Fruit fly (Drosophila melanogaster) whole organism, embryonic: Measurements from ENCODE around the gene Sil1.

Experiments used
- Abd-B ChIP-seq: fragments of 200-800 bp; sonication (Bioruptor generic); optimal IDR thresholded peaks from 2 replicates; lab custom pipeline; 2018; ENCODE audit warnings: missing biosample characterization, mild to moderate bottlenecking, missing genetic modification characterization, moderate library complexity
- Aef1 ChIP-seq: fragments of 200-800 bp; sonication (Bioruptor generic); IDR thresholded peaks from 3 replicates; pipeline ENCODE4 v1.3.6; 2022; ENCODE audit warnings: missing biosample characterization, missing genetic modification characterization
- BEAF-32 ChIP-seq: fragments of 200-800 bp; sonication (Bioruptor generic); optimal IDR thresholded peaks from 3 replicates; lab custom pipeline; 2017; ENCODE audit warnings: missing biosample characterization, missing genetic modification characterization, mild to moderate bottlenecking, moderate library complexity, missing genetic modification reagents
- CG10209 ChIP-seq: fragments of 200-800 bp; sonication (Bioruptor generic); optimal IDR thresholded peaks from 3 replicates; lab custom pipeline; 2017; ENCODE audit warnings: missing biosample characterization, mild to moderate bottlenecking, missing genetic modification characterization, missing genetic modification reagents
- CG1024 ChIP-seq: fragments of 200-800 bp; sonication (Bioruptor generic); IDR thresholded peaks from 2 replicates; pipeline ENCODE4 v1.3.6; 2022; ENCODE audit warnings: missing biosample characterization, missing genetic modification characterization
- CG13424 ChIP-seq: fragments of 200-800 bp; sonication (Bioruptor generic); optimal IDR thresholded peaks from 2 replicates; lab custom pipeline; 2019; ENCODE audit warnings: missing biosample characterization, mild to moderate bottlenecking, missing genetic modification characterization, moderate library complexity
- CG14014 ChIP-seq: fragments of 200-800 bp; sonication (Bioruptor generic); IDR thresholded peaks from 2 replicates; pipeline ENCODE4 v1.3.6; 2022; ENCODE audit warnings: missing biosample characterization, missing genetic modification characterization
- CG1602 ChIP-seq: fragments of 200-800 bp; sonication (Bioruptor generic); optimal IDR thresholded peaks from 3 replicates; lab custom pipeline; 2016; ENCODE audit warnings: missing biosample characterization, missing genetic modification characterization
- CG17186 ChIP-seq: fragments of 200-800 bp; sonication (Bioruptor generic); optimal IDR thresholded peaks from 3 replicates; lab custom pipeline; 2017; ENCODE audit warnings: missing biosample characterization, missing genetic modification reagents, missing genetic modification characterization
- CG17802 ChIP-seq: fragments of 200-800 bp; sonication (Bioruptor generic); optimal IDR thresholded peaks from 2 replicates; lab custom pipeline; 2018; ENCODE audit warnings: missing biosample characterization, mild to moderate bottlenecking, missing genetic modification characterization, moderate library complexity
- CG4282 ChIP-seq: fragments of 200-800 bp; sonication (Bioruptor generic); optimal IDR thresholded peaks from 2 replicates; lab custom pipeline; 2016; ENCODE audit warnings: missing biosample characterization, missing genetic modification characterization
- CG6254 ChIP-seq: fragments of 200-800 bp; sonication (Bioruptor generic); optimal IDR thresholded peaks from 3 replicates; lab custom pipeline; 2017; ENCODE audit warnings: mild to moderate bottlenecking, missing biosample characterization, missing genetic modification reagents, missing genetic modification characterization
- CG6654 ChIP-seq: fragments of 200-800 bp; sonication (Bioruptor generic); optimal IDR thresholded peaks from 2 replicates; lab custom pipeline; 2017; ENCODE audit warnings: missing biosample characterization, mild to moderate bottlenecking, missing genetic modification characterization
- CG6689 ChIP-seq: fragments of 200-800 bp; sonication (Bioruptor generic); IDR thresholded peaks from 2 replicates; pipeline ENCODE4 v1.3.6; 2022; ENCODE audit warnings: missing biosample characterization, missing genetic modification characterization
- CG8478 ChIP-seq: fragments of >200 bp; optimal IDR thresholded peaks from 2 replicates; lab custom pipeline; 2018
- CG9797 ChIP-seq: fragments of 200-800 bp; sonication (Bioruptor generic); optimal IDR thresholded peaks from 3 replicates; lab custom pipeline; 2018; ENCODE audit warnings: missing biosample characterization, mild to moderate bottlenecking, missing genetic modification characterization
- CG9876 ChIP-seq: fragments of 200-800 bp; sonication (Bioruptor generic); optimal IDR thresholded peaks from 2 replicates; lab custom pipeline; 2016; ENCODE audit warnings: missing biosample characterization, missing genetic modification characterization
- CHES-1-like ChIP-seq: fragments of 200-800 bp; sonication (Bioruptor generic); optimal IDR thresholded peaks from 2 replicates; lab custom pipeline; 2016; ENCODE audit warnings: missing biosample characterization, missing genetic modification characterization
- Dfd ChIP-seq, 2 experiments: fragments of >200 bp; optimal IDR thresholded peaks; 2 replicates each; lab custom pipeline; 2017; ENCODE audit warnings: missing biosample characterization in 2 of 2, missing genetic modification characterization in 2 of 2
- Doc3 ChIP-seq: fragments of 200-800 bp; sonication (Bioruptor generic); IDR thresholded peaks from 3 replicates; pipeline ENCODE4 v1.3.6; 2022; ENCODE audit warnings: missing biosample characterization, missing genetic modification characterization; ENCODE audit not compliant: partially characterized antibody
- ERR ChIP-seq: fragments of 200-800 bp; sonication (Bioruptor generic); optimal IDR thresholded peaks from 2 replicates; lab custom pipeline; 2016; ENCODE audit warnings: missing biosample characterization, missing genetic modification characterization
- Eip74EF ChIP-seq, 2 experiments: fragments of 200-800 bp in 1 of 2; fragments of >200 bp in 1 of 2; sonication (Bioruptor generic) in 1 of 2; optimal IDR thresholded peaks; 2 replicates each; lab custom pipeline; 2017 to 2019; ENCODE audit warnings: missing biosample characterization in 2 of 2, missing genetic modification characterization in 2 of 2, mild to moderate bottlenecking in 1 of 2, moderate library complexity in 1 of 2
- Ets97D ChIP-seq: fragments of 200-800 bp; sonication (Bioruptor generic); optimal IDR thresholded peaks from 3 replicates; lab custom pipeline; 2016; ENCODE audit warnings: missing biosample characterization, missing genetic modification characterization
- Hr51 ChIP-seq, 2 experiments: fragments of 200-800 bp; sonication (Bioruptor generic); optimal IDR thresholded peaks; 2 replicates in 1 of 2; 3 replicates in 1 of 2; lab custom pipeline; 2016 to 2018; ENCODE audit warnings: missing biosample characterization in 2 of 2, missing genetic modification characterization in 2 of 2, mild to moderate bottlenecking in 1 of 2, moderate library complexity in 1 of 2
- Kr ChIP-seq: fragments of 200-800 bp; sonication (Bioruptor generic); optimal IDR thresholded peaks from 2 replicates; lab custom pipeline; 2017; ENCODE audit warnings: missing biosample characterization, mild to moderate bottlenecking, missing genetic modification characterization
- Lhr ChIP-seq: fragments of 200-800 bp; sonication (Bioruptor generic); optimal IDR thresholded peaks from 3 replicates; lab custom pipeline; 2017; ENCODE audit warnings: mild to moderate bottlenecking, missing biosample characterization, missing genetic modification reagents, missing genetic modification characterization
- Lim3 ChIP-seq: fragments of 200-800 bp; sonication (Bioruptor generic); IDR thresholded peaks from 2 replicates; pipeline ENCODE4 v1.3.6; 2022; ENCODE audit warnings: missing biosample characterization, missing genetic modification characterization
- Mes4 ChIP-seq: fragments of 200-800 bp; sonication (Bioruptor generic); optimal IDR thresholded peaks from 2 replicates; lab custom pipeline; 2016; ENCODE audit warnings: missing biosample characterization, missing genetic modification characterization
- NK7.1 ChIP-seq: fragments of 200-800 bp; sonication (Bioruptor generic); optimal IDR thresholded peaks from 3 replicates; lab custom pipeline; 2016; ENCODE audit warnings: missing biosample characterization, missing genetic modification characterization
- Pdp1 ChIP-seq, 2 experiments: fragments of 200-800 bp; sonication (Bioruptor generic); optimal IDR thresholded peaks; 3 replicates each; lab custom pipeline; 2016; ENCODE audit warnings: missing biosample characterization in 2 of 2, missing genetic modification characterization in 2 of 2, mild to moderate bottlenecking in 1 of 2, moderate library complexity in 1 of 2
- Ravus ChIP-seq: fragments of 200-800 bp; sonication (Bioruptor generic); IDR thresholded peaks from 2 replicates; pipeline ENCODE4 v1.3.6; 2022; ENCODE audit warnings: missing biosample characterization, missing genetic modification characterization
- Vsx1 ChIP-seq: fragments of 200-800 bp; sonication (Bioruptor generic); optimal IDR thresholded peaks from 2 replicates; lab custom pipeline; 2017; ENCODE audit warnings: missing biosample characterization, mild to moderate bottlenecking, missing genetic modification characterization, missing genetic modification reagents
- ash1 ChIP-seq: fragments of 200-800 bp; sonication (Bioruptor generic); optimal IDR thresholded peaks from 2 replicates; lab custom pipeline; 2018; ENCODE audit warnings: missing biosample characterization, mild to moderate bottlenecking, missing genetic modification characterization
- bcd ChIP-seq: fragments of 200-800 bp; sonication (Bioruptor generic); optimal IDR thresholded peaks from 2 replicates; lab custom pipeline; 2017; ENCODE audit warnings: missing biosample characterization, mild to moderate bottlenecking, missing genetic modification characterization
- dati ChIP-seq: fragments of 200-800 bp; sonication (Bioruptor generic); IDR thresholded peaks from 2 replicates; pipeline ENCODE4 v1.3.6; 2022; ENCODE audit warnings: missing biosample characterization, missing genetic modification characterization
- dimm ChIP-seq: fragments of 200-800 bp; sonication (Bioruptor generic); IDR thresholded peaks from 2 replicates; pipeline ENCODE4 v1.3.6; 2022; ENCODE audit warnings: missing biosample characterization, missing genetic modification characterization
- disco-r ChIP-seq: fragments of 200-800 bp; sonication (Bioruptor generic); optimal IDR thresholded peaks from 2 replicates; lab custom pipeline; 2016; ENCODE audit warnings: missing biosample characterization, missing genetic modification characterization
- dm ChIP-seq: fragments of 200-800 bp; sonication (Bioruptor generic); optimal IDR thresholded peaks from 3 replicates; lab custom pipeline; 2016; ENCODE audit warnings: missing biosample characterization, missing genetic modification characterization
- fd64A ChIP-seq: fragments of 200-800 bp; sonication (Bioruptor generic); optimal IDR thresholded peaks from 3 replicates; lab custom pipeline; 2018; ENCODE audit warnings: missing biosample characterization, mild to moderate bottlenecking, missing genetic modification characterization
- fd96Cb ChIP-seq: fragments of 200-800 bp; sonication (Bioruptor generic); optimal IDR thresholded peaks from 2 replicates; lab custom pipeline; 2018; ENCODE audit warnings: missing biosample characterization, mild to moderate bottlenecking, missing genetic modification characterization, moderate library complexity
- gcm2 ChIP-seq: fragments of 200-800 bp; sonication (Bioruptor generic); optimal IDR thresholded peaks from 2 replicates; lab custom pipeline; 2016; ENCODE audit warnings: missing biosample characterization, missing genetic modification characterization
- pan ChIP-seq, 4 experiments: fragments of >200 bp in 3 of 4; fragments of 200-800 bp in 1 of 4; sonication (Bioruptor generic) in 1 of 4; optimal IDR thresholded peaks in 3 of 4; IDR thresholded peaks in 1 of 4; 2 replicates each; pipeline versions ENCODE4 v1.3.6 to Lab custom; 2017 to 2022; ENCODE audit warnings: missing biosample characterization in 2 of 4, missing genetic modification characterization in 2 of 4, mixed read lengths in 1 of 4
- pb ChIP-seq: fragments of 200-800 bp; sonication (Bioruptor generic); optimal IDR thresholded peaks from 3 replicates; lab custom pipeline; 2016; ENCODE audit warnings: missing biosample characterization, missing genetic modification characterization
- schlank ChIP-seq: fragments of 200-800 bp; sonication (Bioruptor generic); optimal IDR thresholded peaks from 2 replicates; lab custom pipeline; 2018; ENCODE audit warnings: missing biosample characterization, mild to moderate bottlenecking, missing genetic modification characterization
- sens-2 ChIP-seq: fragments of 200-800 bp; sonication (Bioruptor generic); IDR thresholded peaks from 2 replicates; pipeline ENCODE4 v1.3.6; 2022; ENCODE audit warnings: missing biosample characterization, missing genetic modification characterization
- sisA ChIP-seq: fragments of 200-800 bp; sonication (Bioruptor generic); IDR thresholded peaks from 2 replicates; pipeline ENCODE4 v1.3.6; 2022; ENCODE audit warnings: missing biosample characterization, missing genetic modification characterization
- sna ChIP-seq: fragments of 200-800 bp; sonication (Bioruptor generic); IDR thresholded peaks from 2 replicates; pipeline ENCODE4 v1.3.6; 2022; ENCODE audit warnings: missing biosample characterization, missing genetic modification characterization; ENCODE audit not compliant: partially characterized antibody
- vvl ChIP-seq: fragments of 200-800 bp; sonication (Bioruptor generic); IDR thresholded peaks from 2 replicates; pipeline ENCODE4 v1.3.6; 2022; ENCODE audit warnings: missing biosample characterization, missing genetic modification characterization
- yki ChIP-seq: fragments of >200 bp; optimal IDR thresholded peaks from 3 replicates; lab custom pipeline; 2018

Sil1 gene

DNA sequence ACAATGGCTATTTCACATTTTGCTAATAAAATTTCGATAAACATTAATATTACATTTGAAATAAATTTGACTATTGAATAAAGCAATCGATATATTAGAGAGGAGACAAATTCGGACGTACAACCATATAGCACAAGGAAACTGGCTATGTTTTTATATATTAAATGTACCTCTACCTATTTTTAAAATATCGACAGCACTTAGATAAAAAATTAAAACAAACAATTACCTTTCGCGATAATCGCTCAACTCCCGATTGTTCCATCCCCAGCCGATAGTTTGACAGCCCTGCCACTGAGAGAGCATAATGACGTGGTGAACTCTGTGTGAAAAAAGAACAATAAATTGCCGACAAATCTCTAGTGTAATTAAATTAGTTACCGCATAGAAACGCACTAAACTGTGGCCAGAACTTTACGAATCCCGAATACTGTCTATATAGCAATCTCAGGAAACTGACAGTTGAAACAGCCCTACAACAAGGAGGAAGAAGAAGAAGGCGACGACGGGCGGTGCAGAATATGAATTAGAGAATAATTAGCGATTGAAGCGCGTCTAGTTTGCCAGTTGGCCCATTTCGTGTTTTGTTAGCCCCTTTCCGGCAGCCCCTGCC is 23.4 kb upstream of the Sil1 start, which contains the start of gene CG11857 (continued):
- TF ChIP-seq Pdp1 (GFP tag; optimal IDR thresholded peaks at IDR 0.05; lab: Kevin White, UChicago) (peak; percentile 98), disco-r (GFP tag; lab: Kevin White, UChicago) (peak; percentile 93), ash1 (GFP tag; lab: Kevin White, UChicago) (peak; percentile 84), CG6654 (GFP tag; lab: Kevin White, UChicago) (peak; percentile 88), BEAF-32 (peak; percentile 100), Lhr (GFP tag; lab: Kevin White, UChicago) (peak; percentile 92), Kr (GFP tag; lab: Kevin White, UChicago) (peak; percentile 21), schlank (peak; percentile 96), Eip74EF (GFP tag; optimal IDR thresholded peaks at IDR 0.05; lab: Kevin White, UChicago) (peak in 1 of 2 experiments; percentile 85), CG13424 (tag; lab: Kevin White, UChicago) (peak; percentile 98), fd64A (GFP tag; lab: Kevin White, UChicago) (peak; percentile 78), CG1024 (GFP tag; lab: Robert Waterston, UW) (peak; percentile 95), ERR (GFP tag; lab: Kevin White, UChicago) (peak; percentile 95), fd96Cb (peak; percentile 98), dm (peak; percentile 93), CG4282 (GFP tag; lab: Kevin White, UChicago) (peak; percentile 96), Hr51 (GFP tag; optimal IDR thresholded peaks at IDR 0.05; lab: Kevin White, UChicago) (peak; percentile 96 to 99), sens-2 (GFP tag; lab: Robert Waterston, UW) (peak; percentile 99), Ets97D (GFP tag; lab: Kevin White, UChicago) (peak; percentile 95), Dfd (GFP tag; optimal IDR thresholded peaks at IDR 0.05; lab: Kevin White, UChicago) (peak in 1 of 2 experiments; percentile 82), Aef1 (GFP tag; lab: Robert Waterston, UW) (peak; percentile 99), dati (GFP tag; lab: Robert Waterston, UW) (peak; percentile 95), Mes4 (GFP tag; lab: Kevin White, UChicago) (peak; percentile 94), bcd (peak; percentile 97), CG9876 (GFP tag; lab: Kevin White, UChicago) (peak; percentile 96), sisA (GFP tag; lab: Robert Waterston, UW) (peak; percentile 99), CG17802 (tag; lab: Kevin White, UChicago) (peak; percentile 88), pb (GFP tag; lab: Kevin White, UChicago) (peak; percentile 92), Ravus (GFP tag; lab: Robert Waterston, UW) (peak; percentile 95), gcm2 (GFP tag; lab: Kevin White, UChicago) (peak; percentile 88), NK7.1 (GFP tag; lab: Kevin White, UChicago) (peak; percentile 93), CHES-1-like (GFP tag; lab: Kevin White, UChicago) (peak; percentile 97), CG9797 (GFP tag; lab: Kevin White, UChicago) (peak; percentile 66), pan (optimal IDR thresholded peaks at IDR 0.05; lab: Kevin White, UChicago) (no peak), pan (GFP tag; optimal IDR thresholded peaks at IDR 0.05 in 1 of 2, IDR thresholded peaks at IDR 0.05 in 1 of 2) (peak in 1 of 2 experiments; percentile 99), CG6254 (GFP tag; lab: Kevin White, UChicago) (peak; percentile 74), CG1602 (GFP tag; lab: Kevin White, UChicago) (peak; percentile 99), Lim3 (peak; percentile 95), CG8478 (lab: Kevin White, UChicago) (no peak), yki (lab: Kevin White, UChicago) (no peak), CG17186 (GFP tag; lab: Kevin White, UChicago) (peak; percentile 94), sna (GFP tag; lab: Robert Waterston, UW) (peak; percentile 100), vvl (GFP tag; lab: Robert Waterston, UW) (peak; percentile 99), CG10209 (peak; percentile 97), Doc3 (GFP tag; lab: Robert Waterston, UW) (peak; percentile 100), CG6689 (GFP tag; lab: Robert Waterston, UW) (peak; percentile 98), dimm (GFP tag; lab: Robert Waterston, UW) (peak; percentile 97), Abd-B (GFP tag; lab: Kevin White, UChicago) (peak; percentile 99), CG14014 (GFP tag; lab: Robert Waterston, UW) (peak; percentile 99), Vsx1 (GFP tag; lab: Kevin White, UChicago) (peak; percentile 88)
